Worm (Caenorhabditis elegans) whole organism, late embryonic: Measurements from ENCODE around the gene dac-1.

Experiments used
- ama-1 ChIP-seq: fragments of 150-350 bp; optimal IDR thresholded peaks from 2 replicates; lab custom pipeline; 2014
- dve-1 ChIP-seq: sonication (generic microtip); optimal IDR thresholded peaks from 2 replicates; lab custom pipeline; 2017; ENCODE audit warnings: antibody characterized with exemption, mild to moderate bottlenecking, missing genetic modification characterization, missing compliant biosample characterization
- ets-4 ChIP-seq: sonication (generic microtip); optimal IDR thresholded peaks from 2 replicates; lab custom pipeline; 2016; ENCODE audit warnings: missing genetic modification characterization, missing compliant biosample characterization
- pag-3 ChIP-seq: sonication (generic microtip); optimal IDR thresholded peaks from 2 replicates; lab custom pipeline; 2016; ENCODE audit warnings: missing compliant biosample characterization, missing genetic modification characterization, borderline replicate concordance
- pha-4 ChIP-seq: fragments of 150-350 bp; optimal IDR thresholded peaks from 2 replicates; lab custom pipeline; 2018; ENCODE audit warnings: missing biosample characterization, missing genetic modification reagents, missing genetic modification characterization
- tbx-2 ChIP-seq: sonication (generic microtip); optimal IDR thresholded peaks from 2 replicates; lab custom pipeline; 2016; ENCODE audit warnings: missing genetic modification characterization, missing compliant biosample characterization

ce11 chrIII:859898-860297 lies 44.0 kb downstream of the dac-1 start, which contains the start of gene exos-4.2:
- TF ChIP-seq pag-3 (tag; lab: Kevin White, UChicago) (no peak), tbx-2 (no peak), dve-1 (tag; lab: Kevin White, UChicago) (no peak), ama-1 (lab: Kevin White, UChicago) (no peak), pha-4 (tag; lab: Kevin White, UChicago) (no peak), ets-4 (tag; lab: Kevin White, UChicago) (no peak)
